Fruit fly (Drosophila melanogaster): ENCODE measurements around the gene CG43055.

Gene CG43055

dm6 chr2L:4375035-4376009 lies 35.6 kb upstream of the CG43055 start (continued):
- TF ChIP-seq Lpt (GFP tag; optimal IDR thresholded peaks at IDR 0.05): peak; percentile 56

DNA sequence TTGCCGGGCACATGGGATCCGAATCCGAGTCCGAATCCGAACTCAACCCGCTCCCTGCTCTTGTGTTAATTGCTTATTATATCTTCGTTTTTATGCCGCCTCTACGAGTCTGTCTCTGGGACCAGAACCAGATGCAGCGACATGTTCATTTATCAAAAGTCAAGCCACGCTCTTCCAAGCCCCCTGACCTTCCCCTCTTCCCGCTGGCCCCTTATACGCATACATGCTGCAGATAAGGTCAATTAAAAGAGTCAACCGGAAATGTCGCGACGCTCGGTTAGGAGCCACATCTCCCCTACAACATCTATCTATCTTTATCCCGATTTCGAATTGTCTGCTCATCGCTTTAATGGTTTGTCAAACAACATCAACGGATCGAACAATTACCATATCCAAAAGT lies 33.2 kb upstream of the CG43055 start:
- TF ChIP-seq svp (GFP tag) (peak; percentile 55), CG8632 (GFP tag; optimal IDR thresholded peaks at IDR 0.05) (no peak)

DNA sequence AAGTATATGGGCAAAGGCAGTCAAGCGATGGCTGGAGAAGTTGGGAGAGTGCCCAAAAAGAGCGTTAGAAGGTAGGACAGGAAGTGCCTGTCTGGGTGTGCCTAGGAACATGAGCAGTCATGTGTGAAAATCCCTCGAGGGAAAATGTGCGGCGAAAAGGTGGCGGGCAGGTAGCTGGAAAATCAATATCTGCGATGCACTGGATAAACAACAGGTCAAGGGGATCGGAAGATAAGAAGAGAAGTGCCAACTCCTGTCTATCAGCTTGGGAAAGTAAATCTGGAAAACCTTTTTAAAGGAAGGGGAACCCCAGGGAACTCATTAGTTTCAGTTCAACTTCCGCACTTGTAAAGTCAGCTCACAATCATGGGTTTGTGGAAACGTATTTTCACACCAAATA lies 32.6 kb upstream of the CG43055 start:
- TF ChIP-seq CG34406 (GFP tag; optimal IDR thresholded peaks at IDR 0.05) (no peak), Hr38 (GFP tag; optimal IDR thresholded peaks at IDR 0.05) (no peak), CG8632 (GFP tag; optimal IDR thresholded peaks at IDR 0.05) (no peak), Gug (GFP tag; IDR thresholded peaks at IDR 0.05) (no peak), CG3032 (tag; optimal IDR thresholded peaks at IDR 0.05) (no peak), CG3919 (GFP tag; optimal IDR thresholded peaks at IDR 0.05) (no peak), Met (GFP tag; optimal IDR thresholded peaks at IDR 0.05) (no peak), CG1621 (tag; optimal IDR thresholded peaks at IDR 0.05) (no peak), eg (GFP tag; IDR thresholded peaks at IDR 0.05) (no peak), CG11762 (GFP tag; optimal IDR thresholded peaks at IDR 0.05; ENCODE audit: insufficient read depth) (no peak), Ets96B (tag; optimal IDR thresholded peaks at IDR 0.05) (no peak), acj6 (GFP tag; optimal IDR thresholded peaks at IDR 0.05) (no peak), CG9139 (GFP tag; optimal IDR thresholded peaks at IDR 0.05) (no peak)

- TF ChIP-seq CG4318 (GFP tag; optimal IDR thresholded peaks at IDR 0.05): no peak
- TF ChIP-seq fkh (GFP tag; optimal IDR thresholded peaks at IDR 0.05): peak; percentile 75
These were observed 28.4 kb upstream of the CG43055 start, which contains the start of gene CG17612 for dm6 chr2L:4382522-4382921. Gene CG17612 (minus strand): TSS chr2L:4382735.

DNA sequence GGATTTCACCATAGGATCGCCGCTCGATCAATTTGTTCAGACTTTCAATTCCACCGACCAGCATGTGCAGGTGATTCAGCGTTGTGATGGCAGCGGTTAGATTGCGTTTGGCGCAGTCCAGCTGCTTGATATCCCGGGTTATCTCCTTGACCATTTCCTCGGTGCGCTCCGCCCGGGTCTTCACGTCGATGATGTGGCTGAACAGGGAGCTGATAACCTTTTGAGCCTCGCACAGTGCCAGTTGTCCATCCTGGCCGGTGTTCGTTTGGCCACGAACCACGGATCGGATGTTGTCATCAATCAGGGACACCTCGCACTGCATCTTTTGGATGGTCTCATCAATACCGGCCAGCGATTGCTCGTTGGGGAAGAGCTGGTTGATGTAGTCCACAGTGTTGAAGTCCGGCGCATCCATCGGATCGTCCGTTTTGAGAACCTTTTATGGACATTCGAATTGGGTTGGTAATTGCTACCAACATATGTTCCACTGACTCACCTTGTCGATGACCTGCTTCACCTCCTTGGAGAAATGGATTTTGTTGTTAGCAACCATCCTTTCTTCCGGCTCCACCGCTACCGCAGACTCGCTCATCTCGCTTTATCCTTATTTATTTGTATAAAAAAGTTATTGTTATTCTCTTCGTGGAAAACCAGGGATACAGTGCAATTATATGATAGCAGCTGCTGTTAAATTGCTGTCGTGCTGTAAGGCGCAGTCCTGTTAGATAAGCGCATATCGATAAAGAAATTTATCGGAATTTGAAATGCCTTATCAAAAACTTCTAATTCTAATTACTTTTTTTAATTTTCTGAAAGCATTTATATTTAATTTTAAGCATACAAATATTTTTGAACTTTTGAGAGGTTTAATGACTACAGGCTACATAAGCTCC lies 25.3 kb upstream of the CG43055 start, which contains the start of gene Vps53:
Gene Vps53 (minus strand): TSS at position 676 of the 893 bp plus-strand sequence.
- no peak for TF ChIP-seq CG6276 (GFP tag; optimal IDR thresholded peaks at IDR 0.05)
- no peak for TF ChIP-seq CG16779 (tag; optimal IDR thresholded peaks at IDR 0.05)
- TF ChIP-seq svp (GFP tag): peak; percentile 98

DNA sequence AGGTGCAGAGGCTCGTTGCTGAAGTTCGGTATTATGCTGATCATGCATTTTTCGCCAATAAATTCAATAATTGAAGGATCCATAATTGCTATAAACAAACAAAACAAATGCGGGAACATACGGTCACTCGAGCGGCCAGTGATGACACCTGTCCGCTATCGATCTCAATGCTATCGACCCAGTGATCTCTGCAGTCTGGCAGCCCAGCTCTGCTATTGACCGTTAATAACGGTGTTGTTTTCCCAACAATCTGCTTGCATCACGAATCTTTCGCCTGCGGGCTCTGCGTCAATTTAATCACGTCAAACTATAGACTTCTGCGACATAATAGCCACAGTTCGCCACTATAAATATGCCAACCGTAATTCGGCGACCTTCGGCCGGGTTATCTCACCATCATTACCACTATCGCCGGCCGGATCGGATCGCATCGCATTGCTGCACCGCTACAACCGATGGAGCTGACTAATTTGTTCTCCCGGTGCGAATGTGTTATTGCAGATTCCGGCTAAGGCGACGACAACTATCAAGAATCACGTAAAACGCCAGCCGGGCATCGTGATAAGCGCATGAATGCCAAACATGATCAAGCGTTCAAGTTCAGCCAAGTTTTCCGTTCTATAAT lies 23.9 kb upstream of the CG43055 start, which contains the start of gene Psf2:
Gene Psf2 (minus strand): TSS at position 431 of the 625 bp plus-strand sequence.
- TF ChIP-seq CG6808 (GFP tag; optimal IDR thresholded peaks at IDR 0.05): no peak
- TF ChIP-seq svp (GFP tag): peak; percentile 72
- TF ChIP-seq achi (GFP tag; optimal IDR thresholded peaks at IDR 0.05): no peak
- no peak for TF ChIP-seq Eip75B (GFP tag; optimal IDR thresholded peaks at IDR 0.05)
- TF ChIP-seq CG32006 (GFP tag; optimal IDR thresholded peaks at IDR 0.05): no peak
- TF ChIP-seq fd85E (GFP tag; optimal IDR thresholded peaks at IDR 0.05): no peak
- TF ChIP-seq fkh (GFP tag; optimal IDR thresholded peaks at IDR 0.05): peak; percentile 89
- TF ChIP-seq CG8632 (GFP tag; optimal IDR thresholded peaks at IDR 0.05): no peak
- TF ChIP-seq lz (GFP tag; optimal IDR thresholded peaks at IDR 0.05): no peak

dm6 chr2L:4388027-4388426 lies 22.9 kb upstream of the CG43055 start, which contains the start of gene Tps1:
Gene Tps1 (plus strand): TSS chr2L:4388327.
- TF ChIP-seq net (GFP tag; optimal IDR thresholded peaks at IDR 0.05) (no peak), svp (GFP tag) (peak; percentile 68)

Data from whole organism, prepupa.